Fruit fly (Drosophila melanogaster): ENCODE data around the gene CG7017.

- TF ChIP-seq CG12769 (tag; optimal IDR thresholded peaks at IDR 0.05): peak; percentile 60
- peak; percentile 52 for TF ChIP-seq lab (GFP tag; optimal IDR thresholded peaks at IDR 0.05)
- TF ChIP-seq insv (GFP tag; optimal IDR thresholded peaks at IDR 0.05): no peak
- TF ChIP-seq Ssrp (tag; optimal IDR thresholded peaks at IDR 0.05): no peak
- no peak for TF ChIP-seq CG31365 (tag; optimal IDR thresholded peaks at IDR 0.05)
Measured at dm6 chr3L:20187885-20188570, 23.9 kb downstream of the CG7017 start, which contains the start of gene Ssk.

All from whole organism, embryonic.